Fruit fly (Drosophila melanogaster) whole organism, embryonic: ENCODE measurements around the gene CG44006.

ENCODE experiments used
- B-H2 ChIP-seq: fragments of 200-800 bp; sonication (Bioruptor generic); optimal IDR thresholded peaks from 2 replicates; lab custom pipeline; 2018; ENCODE audit warnings: missing biosample characterization, mild to moderate bottlenecking, missing genetic modification characterization
- BtbVII ChIP-seq: fragments of 200-800 bp; sonication (Bioruptor generic); optimal IDR thresholded peaks from 3 replicates; lab custom pipeline; 2017; ENCODE audit warnings: missing biosample characterization, mild to moderate bottlenecking, missing genetic modification characterization
- CG10959 ChIP-seq: fragments of 200-800 bp; sonication (Bioruptor generic); IDR thresholded peaks from 2 replicates; pipeline ENCODE4 v1.3.6; 2022; ENCODE audit warnings: missing biosample characterization, missing genetic modification characterization
- CG11093 ChIP-seq: fragments of 200-800 bp; sonication (Bioruptor generic); IDR thresholded peaks from 3 replicates; pipeline ENCODE4 v1.3.6; 2022; ENCODE audit warnings: missing biosample characterization, missing genetic modification characterization
- CG11456 ChIP-seq: fragments of 200-800 bp; sonication (Bioruptor generic); IDR thresholded peaks from 3 replicates; pipeline ENCODE4 v1.3.6; 2022; ENCODE audit warnings: missing biosample characterization, missing genetic modification characterization
- CG11504 ChIP-seq: fragments of 200-800 bp; sonication (Bioruptor generic); optimal IDR thresholded peaks from 3 replicates; lab custom pipeline; 2019; ENCODE audit warnings: missing biosample characterization, mild to moderate bottlenecking, missing genetic modification characterization, moderate library complexity
- CG11696 ChIP-seq: fragments of 200-800 bp; sonication (Bioruptor generic); IDR thresholded peaks from 2 replicates; pipeline ENCODE4 v1.3.6; 2022; ENCODE audit warnings: missing biosample characterization, missing genetic modification characterization
- CG12769 ChIP-seq: fragments of 200-800 bp; sonication (Bioruptor generic); optimal IDR thresholded peaks from 2 replicates; lab custom pipeline; 2019; ENCODE audit warnings: missing biosample characterization, mild to moderate bottlenecking, missing genetic modification characterization, moderate library complexity
- CG17359 ChIP-seq: fragments of 200-800 bp; sonication (Bioruptor generic); optimal IDR thresholded peaks from 3 replicates; lab custom pipeline; 2018; ENCODE audit warnings: missing biosample characterization, mild to moderate bottlenecking, missing genetic modification characterization, moderate library complexity
- CG17568 ChIP-seq: fragments of 200-800 bp; sonication (Bioruptor generic); optimal IDR thresholded peaks from 2 replicates; lab custom pipeline; 2018; ENCODE audit warnings: missing biosample characterization, mild to moderate bottlenecking, missing genetic modification characterization, moderate library complexity
- CG2889 ChIP-seq: fragments of 200-800 bp; sonication (Bioruptor generic); IDR thresholded peaks from 3 replicates; pipeline ENCODE4 v1.3.6; 2022; ENCODE audit warnings: missing biosample characterization, missing genetic modification characterization
- CG3281 ChIP-seq: fragments of 200-800 bp; sonication (Bioruptor generic); optimal IDR thresholded peaks from 3 replicates; lab custom pipeline; 2017; ENCODE audit warnings: missing biosample characterization, mild to moderate bottlenecking, missing genetic modification characterization
- CG34422 ChIP-seq: fragments of 200-800 bp; sonication (Bioruptor generic); IDR thresholded peaks from 3 replicates; pipeline ENCODE4 v1.3.6; 2022; ENCODE audit warnings: missing biosample characterization, missing genetic modification characterization
- CG4424 ChIP-seq: fragments of 200-800 bp; sonication (Bioruptor generic); optimal IDR thresholded peaks from 3 replicates; lab custom pipeline; 2016; ENCODE audit warnings: missing biosample characterization, missing genetic modification characterization
- CG4617 ChIP-seq: fragments of 200-800 bp; sonication (Bioruptor generic); optimal IDR thresholded peaks from 3 replicates; lab custom pipeline; 2016; ENCODE audit warnings: missing biosample characterization, missing genetic modification characterization, borderline replicate concordance
- CG6175 ChIP-seq: fragments of 200-800 bp; sonication (Bioruptor generic); IDR thresholded peaks from 3 replicates; pipeline ENCODE4 v1.3.6; 2022; ENCODE audit warnings: missing biosample characterization, missing genetic modification characterization
- CG8290 ChIP-seq, 3 experiments: fragments of 200-800 bp; sonication (Bioruptor generic); optimal IDR thresholded peaks; 2 replicates each; lab custom pipeline; 2016 to 2019; ENCODE audit warnings: missing biosample characterization in 3 of 3, missing genetic modification characterization in 3 of 3, mild to moderate bottlenecking in 2 of 3, moderate library complexity in 1 of 3
- CG8478 ChIP-seq: fragments of >200 bp; optimal IDR thresholded peaks from 2 replicates; lab custom pipeline; 2018
- D19B ChIP-seq: fragments of 200-800 bp; sonication (Bioruptor generic); optimal IDR thresholded peaks from 2 replicates; lab custom pipeline; 2017; ENCODE audit warnings: missing biosample characterization, mild to moderate bottlenecking, missing genetic modification characterization
- Deaf1 ChIP-seq: fragments of 200-800 bp; optimal IDR thresholded peaks from 3 replicates; lab custom pipeline; 2019; ENCODE audit warnings: missing biosample characterization, mild to moderate bottlenecking, missing genetic modification characterization, moderate library complexity
- Dfd ChIP-seq, 2 experiments: fragments of >200 bp; optimal IDR thresholded peaks; 2 replicates each; lab custom pipeline; 2017; ENCODE audit warnings: missing biosample characterization in 2 of 2, missing genetic modification characterization in 2 of 2
- Doc3 ChIP-seq: fragments of 200-800 bp; sonication (Bioruptor generic); IDR thresholded peaks from 3 replicates; pipeline ENCODE4 v1.3.6; 2022; ENCODE audit warnings: missing biosample characterization, missing genetic modification characterization; ENCODE audit not compliant: partially characterized antibody
- Drgx ChIP-seq: fragments of 200-800 bp; sonication (Bioruptor generic); IDR thresholded peaks from 2 replicates; pipeline ENCODE4 v1.3.6; 2022; ENCODE audit warnings: missing biosample characterization, missing genetic modification characterization
- Ets65A ChIP-seq: fragments of 200-800 bp; sonication (Bioruptor generic); peaks from one replicate; lab custom pipeline; 2016; ENCODE audit warnings: missing biosample characterization, missing genetic modification characterization
- H2.0 ChIP-seq: fragments of 200-800 bp; sonication (Bioruptor generic); IDR thresholded peaks from 2 replicates; pipeline ENCODE4 v1.3.6; 2022; ENCODE audit warnings: missing biosample characterization, missing genetic modification characterization
- Mrtf ChIP-seq: fragments of 200-800 bp; sonication (Bioruptor generic); IDR thresholded peaks from 3 replicates; pipeline ENCODE4 v1.3.6; 2022; ENCODE audit warnings: missing biosample characterization, missing genetic modification characterization
- Scr ChIP-seq: fragments of 200-800 bp; sonication (Bioruptor generic); IDR thresholded peaks from 2 replicates; pipeline ENCODE4 v1.3.6; 2022; ENCODE audit warnings: missing biosample characterization, missing genetic modification characterization; ENCODE audit not compliant: partially characterized antibody
- Sox100B ChIP-seq: fragments of 200-800 bp; sonication (Bioruptor generic); optimal IDR thresholded peaks from 3 replicates; lab custom pipeline; 2018; ENCODE audit warnings: missing biosample characterization, mild to moderate bottlenecking, missing genetic modification characterization
- Trl ChIP-seq, 3 experiments: fragments of >200 bp in 2 of 3; fragments of 200-800 bp in 1 of 3; sonication (Bioruptor generic) in 1 of 3; optimal IDR thresholded peaks; 2 replicates in 1 of 3; 3 replicates in 2 of 3; lab custom pipeline; 2016 to 2017; ENCODE audit warnings: missing biosample characterization in 1 of 3, missing genetic modification characterization in 1 of 3
- Xrp1 ChIP-seq: fragments of 200-800 bp; sonication (Bioruptor generic); IDR thresholded peaks from 2 replicates; pipeline ENCODE4 v1.3.6; 2022; ENCODE audit warnings: missing biosample characterization, missing genetic modification characterization
- bab2 ChIP-seq: fragments of 200-800 bp; sonication (Bioruptor generic); optimal IDR thresholded peaks from 2 replicates; lab custom pipeline; 2016; ENCODE audit warnings: missing biosample characterization, missing genetic modification characterization
- bowl ChIP-seq: fragments of 200-800 bp; sonication (Bioruptor generic); IDR thresholded peaks from 2 replicates; pipeline ENCODE4 v1.3.6; 2022; ENCODE audit warnings: missing biosample characterization, missing genetic modification characterization
- br ChIP-seq: fragments of >200 bp; optimal IDR thresholded peaks from 2 replicates; lab custom pipeline; 2017
- cg ChIP-seq: fragments of 200-800 bp; sonication (Bioruptor generic); optimal IDR thresholded peaks from 3 replicates; lab custom pipeline; 2019; ENCODE audit warnings: missing biosample characterization, mild to moderate bottlenecking, missing genetic modification characterization, moderate library complexity
- dm ChIP-seq: fragments of 200-800 bp; sonication (Bioruptor generic); optimal IDR thresholded peaks from 3 replicates; lab custom pipeline; 2016; ENCODE audit warnings: missing biosample characterization, missing genetic modification characterization
- gce ChIP-seq: fragments of 200-800 bp; sonication (Bioruptor generic); IDR thresholded peaks from 3 replicates; pipeline ENCODE4 v1.3.6; 2022; ENCODE audit warnings: missing biosample characterization, missing genetic modification characterization
- kni ChIP-seq: fragments of 200-800 bp; sonication (Bioruptor generic); optimal IDR thresholded peaks from 3 replicates; lab custom pipeline; 2017; ENCODE audit warnings: mild to moderate bottlenecking, missing biosample characterization, missing genetic modification reagents, missing genetic modification characterization
- knrl ChIP-seq: fragments of 200-800 bp; sonication (Bioruptor generic); IDR thresholded peaks from 3 replicates; pipeline ENCODE4 v1.3.6; 2022; ENCODE audit warnings: missing biosample characterization, missing genetic modification characterization; ENCODE audit not compliant: partially characterized antibody
- lmd ChIP-seq: fragments of 200-800 bp; sonication (Bioruptor generic); IDR thresholded peaks from 2 replicates; pipeline ENCODE4 v1.3.6; 2022; ENCODE audit warnings: missing biosample characterization, missing genetic modification characterization
- nom ChIP-seq: fragments of 200-800 bp; sonication (Bioruptor generic); optimal IDR thresholded peaks from 2 replicates; lab custom pipeline; 2017; ENCODE audit warnings: missing biosample characterization, missing genetic modification characterization, mild to moderate bottlenecking, moderate library complexity, missing genetic modification reagents
- pho ChIP-seq: fragments of 200-800 bp; sonication (Bioruptor generic); optimal IDR thresholded peaks from 2 replicates; lab custom pipeline; 2016; ENCODE audit warnings: missing biosample characterization, missing genetic modification characterization
- phol ChIP-seq: fragments of 200-800 bp; sonication (Bioruptor generic); optimal IDR thresholded peaks from 3 replicates; lab custom pipeline; 2018; ENCODE audit warnings: missing biosample characterization, mild to moderate bottlenecking, missing genetic modification characterization, moderate library complexity
- rib ChIP-seq: fragments of 200-800 bp; sonication (Bioruptor generic); IDR thresholded peaks from 2 replicates; pipeline ENCODE4 v1.3.6; 2022; ENCODE audit warnings: missing biosample characterization, missing genetic modification characterization
- sens ChIP-seq: fragments of 200-800 bp; sonication (Bioruptor generic); peaks from one replicate; lab custom pipeline; 2016; ENCODE audit warnings: missing biosample characterization, missing genetic modification characterization
- sisA ChIP-seq: fragments of 200-800 bp; sonication (Bioruptor generic); IDR thresholded peaks from 2 replicates; pipeline ENCODE4 v1.3.6; 2022; ENCODE audit warnings: missing biosample characterization, missing genetic modification characterization
- slbo ChIP-seq: fragments of 200-800 bp; sonication (Bioruptor generic); IDR thresholded peaks from 2 replicates; pipeline ENCODE4 v1.3.6; 2022; ENCODE audit warnings: missing biosample characterization, missing genetic modification characterization
- vvl ChIP-seq: fragments of 200-800 bp; sonication (Bioruptor generic); IDR thresholded peaks from 2 replicates; pipeline ENCODE4 v1.3.6; 2022; ENCODE audit warnings: missing biosample characterization, missing genetic modification characterization
- zfh1 ChIP-seq: fragments of 200-800 bp; sonication (Bioruptor generic); IDR thresholded peaks from 3 replicates; pipeline ENCODE4 v1.3.6; 2022; ENCODE audit warnings: missing biosample characterization, missing genetic modification characterization

The CG44006 gene

dm6 chr3L:18022479-18022950, 47.4 kb downstream of the CG44006 start (continued):
- TF ChIP-seq CG4617 (GFP tag; lab: Kevin White, UChicago) (no peak), Doc3 (GFP tag; lab: Robert Waterston, UW) (no peak), bowl (GFP tag; lab: Robert Waterston, UW) (no peak), CG4424 (no peak), rib (GFP tag; lab: Robert Waterston, UW) (peak; percentile 69; the same call in 1 of the 2 replicates), nom (GFP tag; lab: Kevin White, UChicago) (peak; percentile 8), H2.0 (GFP tag; lab: Robert Waterston, UW) (no peak), CG11093 (no peak), Dfd (GFP tag; optimal IDR thresholded peaks at IDR 0.05; lab: Kevin White, UChicago) (no peak)

dm6 chr3L:18021886-18022285, 48.1 kb downstream of the CG44006 start:
- TF ChIP-seq lmd (GFP tag; lab: Robert Waterston, UW) (0 out of 2 replicates have a peak, but pooled peaks have one; percentile 16), CG2889 (GFP tag; lab: Robert Waterston, UW) (no peak), D19B (GFP tag; lab: Kevin White, UChicago) (no peak), Ets65A (peak; percentile 58), Drgx (GFP tag; lab: Robert Waterston, UW) (peak; percentile 79), Xrp1 (GFP tag; lab: Robert Waterston, UW) (peak; percentile 19; the same call in 1 of the 2 replicates), B-H2 (GFP tag; lab: Kevin White, UChicago) (no peak), CG11696 (GFP tag; lab: Robert Waterston, UW) (no peak), sisA (GFP tag; lab: Robert Waterston, UW) (peak; percentile 32; the same call in 1 of the 2 replicates), zfh1 (GFP tag; lab: Robert Waterston, UW) (0 out of 3 replicates have a peak, but pooled peaks have one; percentile 29), Mrtf (GFP tag; lab: Robert Waterston, UW) (0 out of 3 replicates have a peak, but pooled peaks have one; percentile 11), CG34422 (0 out of 3 replicates have a peak, but pooled peaks have one; percentile 44), dm (GFP tag; lab: Kevin White, UChicago) (no peak), Trl (optimal IDR thresholded peaks at IDR 0.05; lab: Kevin White, UChicago) (peak in 1 of 2 experiments; percentile 52), Trl (GFP tag; optimal IDR thresholded peaks at IDR 0.05; lab: Kevin White, UChicago) (no peak), CG11456 (GFP tag; lab: Robert Waterston, UW) (0 out of 3 replicates have a peak, but pooled peaks have one; percentile 44), bab2 (GFP tag; lab: Kevin White, UChicago) (no peak), phol (tag; lab: Kevin White, UChicago) (no peak), CG12769 (tag; lab: Kevin White, UChicago) (no peak), slbo (GFP tag; lab: Robert Waterston, UW) (0 out of 2 replicates have a peak, but pooled peaks have one; percentile 15), CG10959 (GFP tag; lab: Robert Waterston, UW) (0 out of 2 replicates have a peak, but pooled peaks have one; percentile 15), Scr (GFP tag; lab: Robert Waterston, UW) (no peak), vvl (GFP tag; lab: Robert Waterston, UW) (peak; percentile 12; the same call in 1 of the 2 replicates)

- TF ChIP-seq gce (GFP tag; lab: Robert Waterston, UW) (0 out of 3 replicates have a peak, but pooled peaks have one; percentile 21), kni (peak; percentile 40), br (no peak), CG8478 (lab: Kevin White, UChicago) (peak; percentile 64), sens (GFP tag; lab: Kevin White, UChicago) (peak; percentile 18), Sox100B (peak; percentile 6), cg (GFP tag; lab: Kevin White, UChicago) (peak; percentile 85), rib (GFP tag; lab: Robert Waterston, UW) (peak; percentile 17; the same call in 1 of the 2 replicates), CG3281 (GFP tag; lab: Kevin White, UChicago) (peak; percentile 23), CG17568 (GFP tag; lab: Kevin White, UChicago) (peak; percentile 30), BtbVII (GFP tag; lab: Kevin White, UChicago) (peak; percentile 5), CG17359 (tag; lab: Kevin White, UChicago) (peak; percentile 9), CG8290 (GFP tag; optimal IDR thresholded peaks at IDR 0.05; lab: Kevin White, UChicago) (no peak), CG8290 (tag; optimal IDR thresholded peaks at IDR 0.05; lab: Kevin White, UChicago) (peak in 1 of 2 experiments; percentile 60), CG11696 (GFP tag; lab: Robert Waterston, UW) (0 out of 2 replicates have a peak, but pooled peaks have one; percentile 27), pho (GFP tag; lab: Kevin White, UChicago) (no peak), CG11504 (tag; lab: Kevin White, UChicago) (peak; percentile 14), knrl (GFP tag; lab: Robert Waterston, UW) (no peak), CG6175 (GFP tag; lab: Robert Waterston, UW) (no peak), Deaf1 (peak; percentile 62)
Measured at dm6 chr3L:18020944-18021343, 49.0 kb downstream of the CG44006 start.
